Worm (Caenorhabditis elegans) whole organism, L4/young adult: Measurements from ENCODE around the gene F58F12.1.
A peak's percentile ranks its signal among the peaks of the same experiment; 100 is the strongest.

Experiments
- W03F9.2 ChIP-seq: fragments of 150-350 bp; optimal IDR thresholded peaks from 2 replicates; lab custom pipeline; 2014; ENCODE audit warnings: missing biosample characterization, missing genetic modification characterization
- dao-5 ChIP-seq: sonication (generic microtip); optimal IDR thresholded peaks from 2 replicates; lab custom pipeline; 2016; ENCODE audit warnings: missing genotype, missing genetic modification characterization, moderate library complexity, missing compliant biosample characterization
- him-1 ChIP-seq: sonication (generic microtip); optimal IDR thresholded peaks from 2 replicates; lab custom pipeline; 2016; ENCODE audit warnings: missing genotype, missing genetic modification reagents, missing genetic modification characterization, missing compliant biosample characterization

Gene F58F12.1

ce11 chrII:6383183-6383695 lies at the start of gene F58F12.1:
TSS of gene F58F12.1 (plus strand) at chrII:6383645.
- TF ChIP-seq dao-5 (tag; lab: Kevin White, UChicago) (no peak), him-1 (tag; lab: Kevin White, UChicago) (peak; percentile 30), W03F9.2 (peak; percentile 83)

ce11 chrII:6333887-6334286 lies 49.6 kb upstream of the F58F12.1 start, which contains the start of gene ttc-39B:
TSS of gene ttc-39B (minus strand) at chrII:6333987.
- TF ChIP-seq him-1 (tag; lab: Kevin White, UChicago): no peak
- no peak for TF ChIP-seq dao-5 (tag; lab: Kevin White, UChicago)
- TF ChIP-seq W03F9.2: no peak

- TF ChIP-seq W03F9.2 (no peak), him-1 (tag; lab: Kevin White, UChicago) (no peak), dao-5 (tag; lab: Kevin White, UChicago) (no peak)
These were observed 48.6 kb upstream of the F58F12.1 start for ce11 chrII:6334745-6335260.

- TF ChIP-seq dao-5 (tag; lab: Kevin White, UChicago) (no peak), W03F9.2 (no peak), him-1 (tag; lab: Kevin White, UChicago) (no peak)
These were observed 48.1 kb upstream of the F58F12.1 start, which contains the start of gene C32D5.14 for ce11 chrII:6335358-6335757. TSS of gene C32D5.14 (plus strand) at chrII:6335488.

ce11 chrII:6339511-6339910 lies 43.9 kb upstream of the F58F12.1 start:
- TF ChIP-seq W03F9.2: no peak
- TF ChIP-seq dao-5 (tag; lab: Kevin White, UChicago): no peak
- TF ChIP-seq him-1 (tag; lab: Kevin White, UChicago): no peak

- no peak for TF ChIP-seq W03F9.2
These were observed 43.5 kb upstream of the F58F12.1 start, which contains the start of gene C32D5.7 for ce11 chrII:6339948-6340347. TSS of gene C32D5.7 (minus strand) at chrII:6340048.

- TF ChIP-seq dao-5 (tag; lab: Kevin White, UChicago): no peak
- no peak for TF ChIP-seq W03F9.2
These were observed 42.4 kb upstream of the F58F12.1 start for ce11 chrII:6341076-6341475.

ce11 chrII:6342455-6342854 lies 41.0 kb upstream of the F58F12.1 start:
- TF ChIP-seq dao-5 (tag; lab: Kevin White, UChicago) (no peak), W03F9.2 (no peak), him-1 (tag; lab: Kevin White, UChicago) (no peak)

ce11 chrII:6343893-6344292 lies 39.6 kb upstream of the F58F12.1 start, which contains the start of gene txt-18:
TSS of gene txt-18 (plus strand) at chrII:6344072.
- TF ChIP-seq him-1 (tag; lab: Kevin White, UChicago) (no peak), W03F9.2 (no peak), dao-5 (tag; lab: Kevin White, UChicago) (no peak)

- no peak for TF ChIP-seq him-1 (tag; lab: Kevin White, UChicago)
These were observed 38.9 kb upstream of the F58F12.1 start for ce11 chrII:6344513-6344912.

ce11 chrII:6345195-6346158 lies 38.0 kb upstream of the F58F12.1 start, which contains the start of gene C32D5.8:
TSS of gene C32D5.8 (minus strand) at chrII:6345964.
- TF ChIP-seq him-1 (tag; lab: Kevin White, UChicago): no peak
- no peak for TF ChIP-seq W03F9.2
- no peak for TF ChIP-seq dao-5 (tag; lab: Kevin White, UChicago)

- TF ChIP-seq him-1 (tag; lab: Kevin White, UChicago) (no peak), W03F9.2 (no peak), dao-5 (tag; lab: Kevin White, UChicago) (no peak)
These were observed 36.8 kb upstream of the F58F12.1 start for ce11 chrII:6346551-6347079.

- no peak for TF ChIP-seq dao-5 (tag; lab: Kevin White, UChicago)
- TF ChIP-seq W03F9.2: no peak
- no peak for TF ChIP-seq him-1 (tag; lab: Kevin White, UChicago)
These were observed 35.9 kb upstream of the F58F12.1 start, which contains the start of gene lgg-1 for ce11 chrII:6347341-6348118. TSS of gene lgg-1 (minus strand) at chrII:6347719.
